Worm (Caenorhabditis elegans) whole organism, L4 larva: Measurements from ENCODE around the gene ZC443.7.

ENCODE experiments used
- R02D3.7 ChIP-seq: fragments of 150-350 bp; sonication (generic microtip); optimal IDR thresholded peaks from 3 replicates; lab custom pipeline; 2014; ENCODE audit warnings: missing biosample characterization, missing genetic modification characterization
- ces-1 ChIP-seq: fragments of 150-350 bp; sonication (generic microtip); optimal IDR thresholded peaks from 4 replicates; lab custom pipeline; 2014; ENCODE audit warnings: missing biosample characterization, missing genetic modification reagents, missing genetic modification characterization
- egl-27 ChIP-seq: sonication (generic microtip); optimal IDR thresholded peaks from 3 replicates; lab custom pipeline; 2017; ENCODE audit warnings: missing biosample characterization, missing genetic modification reagents, missing genetic modification characterization
- fkh-10 ChIP-seq: fragments of 150-350 bp; optimal IDR thresholded peaks from 2 replicates; lab custom pipeline; 2014; ENCODE audit warnings: missing biosample characterization, missing genetic modification reagents, missing genetic modification characterization
- hif-1 ChIP-seq, 2 experiments: sonication (generic microtip); optimal IDR thresholded peaks; 2 replicates each; lab custom pipeline; 2016 to 2017; ENCODE audit warnings: missing compliant biosample characterization in 2 of 2, missing genetic modification characterization in 2 of 2, missing genetic modification reagents in 2 of 2, missing genotype in 2 of 2, mild to moderate bottlenecking in 1 of 2
- lin-15B ChIP-seq: fragments of 150-350 bp; sonication (generic microtip); optimal IDR thresholded peaks from 3 replicates; lab custom pipeline; 2014; ENCODE audit warnings: missing biosample characterization, missing genetic modification characterization
- lin-38 ChIP-seq: fragments of 200-800 bp; sonication (Bioruptor generic); IDR thresholded peaks from 2 replicates; pipeline ENCODE4 v1.3.6; 2022; ENCODE audit warnings: missing genetic modification reagents, missing genetic modification characterization, missing compliant biosample characterization
- lin-39 ChIP-seq: fragments of 150-350 bp; optimal IDR thresholded peaks from 2 replicates; lab custom pipeline; 2014; ENCODE audit warnings: missing biosample characterization, missing genetic modification reagents, missing genetic modification characterization
- mdt-29 ChIP-seq: fragments of 200-800 bp; sonication (Bioruptor generic); IDR thresholded peaks from 2 replicates; pipeline ENCODE4 v1.3.6; 2022; ENCODE audit warnings: missing genetic modification reagents, missing genetic modification characterization, missing compliant biosample characterization
- nhr-76 ChIP-seq: fragments of 150-350 bp; optimal IDR thresholded peaks from 2 replicates; lab custom pipeline; 2014; ENCODE audit warnings: missing biosample characterization, missing genetic modification characterization
- pha-4 ChIP-seq, 2 experiments: fragments of 150-350 bp in 1 of 2; fragments of 200-800 bp in 1 of 2; sonication (Bioruptor generic) in 1 of 2; IDR thresholded peaks in 1 of 2; optimal IDR thresholded peaks in 1 of 2; 2 replicates each; pipeline versions ENCODE4 v1.3.6 to Lab custom; 2014 to 2022; ENCODE audit warnings: missing genetic modification characterization in 2 of 2, missing genetic modification reagents in 2 of 2, missing biosample characterization in 1 of 2, missing compliant biosample characterization in 1 of 2
- pqm-1 ChIP-seq: sonication (generic microtip); optimal IDR thresholded peaks from 2 replicates; lab custom pipeline; 2017; ENCODE audit warnings: missing biosample characterization, missing genetic modification characterization
- tag-97 ChIP-seq: fragments of 200-800 bp; sonication (Bioruptor generic); IDR thresholded peaks from 2 replicates; pipeline ENCODE4 v1.3.6; 2022; ENCODE audit warnings: missing genetic modification characterization, missing compliant biosample characterization
- unc-62 ChIP-seq, 3 experiments: fragments of 150-350 bp in 1 of 3; sonication (generic microtip); optimal IDR thresholded peaks in 2 of 3; peaks in 1 of 3; 1 replicate in 1 of 3; 2 replicates in 2 of 3; lab custom pipeline; 2014 to 2017; ENCODE audit warnings: missing biosample characterization in 3 of 3, missing genetic modification characterization in 3 of 3, missing genetic modification reagents in 3 of 3, missing genotype in 1 of 3

DNA sequence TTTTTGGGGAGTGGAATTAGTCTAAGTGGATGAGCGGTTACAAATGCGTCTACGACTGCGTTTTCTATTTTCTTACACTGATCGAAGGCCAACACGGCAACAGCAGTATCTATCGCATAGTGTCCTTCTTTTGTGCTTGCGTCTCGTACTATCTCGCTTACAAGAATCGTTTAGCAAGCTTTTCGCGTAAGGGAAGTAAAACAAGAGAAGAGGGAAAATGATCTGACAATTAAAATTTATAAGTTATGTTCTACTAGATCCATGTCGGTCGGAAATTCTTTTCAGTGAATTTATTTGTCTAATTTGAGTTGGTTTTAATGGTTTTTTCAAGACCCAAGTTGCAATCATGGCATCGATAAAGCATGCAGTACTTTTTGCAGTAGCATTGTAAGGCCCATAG, 19.3 kb upstream of the ZC443.7 start, which contains the start of gene fkb-4:
- no peak for TF ChIP-seq pha-4 (GFP tag; IDR thresholded peaks at IDR 0.05; lab: Robert Waterston, UW)
- no peak for TF ChIP-seq pha-4 (tag; optimal IDR thresholded peaks at IDR 0.05; lab: Kevin White, UChicago)
- TF ChIP-seq fkh-10 (GFP tag; lab: Kevin White, UChicago): no peak
- TF ChIP-seq mdt-29: no peak
- no peak for TF ChIP-seq egl-27 (tag; lab: Kevin White, UChicago)
- no peak for TF ChIP-seq unc-62 (GFP tag; optimal IDR thresholded peaks at IDR 0.05 in 1 of 2; lab: Kevin White, UChicago)
- no peak for TF ChIP-seq unc-62 (tag; optimal IDR thresholded peaks at IDR 0.05; lab: Kevin White, UChicago)
- TF ChIP-seq nhr-76: no peak
- TF ChIP-seq tag-97 (GFP tag; lab: Robert Waterston, UW): no peak
- no peak for TF ChIP-seq hif-1 (tag; optimal IDR thresholded peaks at IDR 0.05; lab: Kevin White, UChicago)
- no peak for TF ChIP-seq lin-15B (tag; lab: Kevin White, UChicago)
- TF ChIP-seq ces-1: no peak
- TF ChIP-seq pqm-1 (tag; lab: Kevin White, UChicago): no peak
- TF ChIP-seq R02D3.7 (tag; lab: Kevin White, UChicago): no peak
- no peak for TF ChIP-seq lin-38 (GFP tag; lab: Robert Waterston, UW)
- TF ChIP-seq lin-39 (tag; lab: Kevin White, UChicago): no peak
